Fruit fly (Drosophila melanogaster) whole organism, embryonic: ENCODE results near the gene meigo.
A peak's percentile ranks its signal among the peaks of the same experiment; 100 is the strongest.

Experiments
- Abd-B ChIP-seq: fragments of 200-800 bp; sonication (Bioruptor generic); optimal IDR thresholded peaks from 2 replicates; lab custom pipeline; 2018; ENCODE audit warnings: missing biosample characterization, mild to moderate bottlenecking, missing genetic modification characterization, moderate library complexity
- Awh ChIP-seq: fragments of 200-800 bp; sonication (Bioruptor generic); IDR thresholded peaks from 2 replicates; pipeline ENCODE4, ENCODE4 v1.3.6; 2022; ENCODE audit warnings: missing biosample characterization, missing genetic modification characterization
- CG10979 ChIP-seq: fragments of 200-800 bp; sonication (Bioruptor generic); optimal IDR thresholded peaks from 2 replicates; lab custom pipeline; 2018; ENCODE audit warnings: missing biosample characterization, mild to moderate bottlenecking, missing genetic modification characterization, moderate library complexity
- CG11093 ChIP-seq: fragments of 200-800 bp; sonication (Bioruptor generic); IDR thresholded peaks from 3 replicates; pipeline ENCODE4 v1.3.6; 2022; ENCODE audit warnings: missing biosample characterization, missing genetic modification characterization
- CG11560 ChIP-seq: fragments of 200-800 bp; sonication (Bioruptor generic); IDR thresholded peaks from 3 replicates; pipeline ENCODE4 v1.3.6; 2022; ENCODE audit warnings: missing biosample characterization, missing genetic modification characterization
- CG11723 ChIP-seq: fragments of 200-800 bp; sonication (Bioruptor generic); optimal IDR thresholded peaks from 2 replicates; lab custom pipeline; 2017; ENCODE audit warnings: missing biosample characterization, mild to moderate bottlenecking, missing genetic modification characterization
- CG12769 ChIP-seq: fragments of 200-800 bp; sonication (Bioruptor generic); optimal IDR thresholded peaks from 2 replicates; lab custom pipeline; 2019; ENCODE audit warnings: missing biosample characterization, mild to moderate bottlenecking, missing genetic modification characterization, moderate library complexity
- CG17829 ChIP-seq: fragments of 200-800 bp; optimal IDR thresholded peaks from 2 replicates; lab custom pipeline; 2019; ENCODE audit warnings: missing biosample characterization, mild to moderate bottlenecking, missing genetic modification characterization, moderate library complexity
- CG31224 ChIP-seq: fragments of 200-800 bp; sonication (Bioruptor generic); IDR thresholded peaks from 2 replicates; pipeline ENCODE4 v1.3.6; 2022; ENCODE audit warnings: missing biosample characterization, missing genetic modification characterization
- CG3726 ChIP-seq: fragments of 200-800 bp; sonication (Bioruptor generic); IDR thresholded peaks from 3 replicates; pipeline ENCODE4, ENCODE4 v1.3.6; 2022; ENCODE audit warnings: missing biosample characterization, missing genetic modification characterization
- CG3838 ChIP-seq: fragments of 200-800 bp; sonication (Bioruptor generic); optimal IDR thresholded peaks from 3 replicates; lab custom pipeline; 2016; ENCODE audit warnings: missing biosample characterization, missing genetic modification characterization
- CG3995 ChIP-seq: fragments of 200-800 bp; sonication (Bioruptor generic); optimal IDR thresholded peaks from 3 replicates; lab custom pipeline; 2016; ENCODE audit warnings: missing biosample characterization, missing genetic modification characterization
- CG4360 ChIP-seq: fragments of 200-800 bp; sonication (Bioruptor generic); IDR thresholded peaks from 2 replicates; pipeline ENCODE4 v1.3.6; 2022; ENCODE audit warnings: missing biosample characterization, missing genetic modification characterization
- CG7357 ChIP-seq: fragments of 200-800 bp; sonication (Bioruptor generic); IDR thresholded peaks from 3 replicates; pipeline ENCODE4 v1.3.6; 2022; ENCODE audit warnings: missing biosample characterization, missing genetic modification characterization
- CG7786 ChIP-seq: fragments of 200-800 bp; sonication (Bioruptor generic); optimal IDR thresholded peaks from 2 replicates; lab custom pipeline; 2016; ENCODE audit warnings: missing biosample characterization, missing genetic modification characterization
- CG8388 ChIP-seq: fragments of 200-800 bp; sonication (Bioruptor generic); optimal IDR thresholded peaks from 2 replicates; lab custom pipeline; 2019; ENCODE audit warnings: missing biosample characterization, mild to moderate bottlenecking, missing genetic modification characterization, moderate library complexity
- CTCF ChIP-seq: fragments of 200-800 bp; sonication (Bioruptor generic); optimal IDR thresholded peaks from 2 replicates; lab custom pipeline; 2017; ENCODE audit warnings: missing biosample characterization, mild to moderate bottlenecking, missing genetic modification characterization, moderate library complexity
- Chrac-16 ChIP-seq: fragments of 200-800 bp; sonication (Bioruptor generic); optimal IDR thresholded peaks from 3 replicates; lab custom pipeline; 2016; ENCODE audit warnings: missing biosample characterization, missing genetic modification characterization
- Drgx ChIP-seq: fragments of 200-800 bp; sonication (Bioruptor generic); IDR thresholded peaks from 2 replicates; pipeline ENCODE4 v1.3.6; 2022; ENCODE audit warnings: missing biosample characterization, missing genetic modification characterization
- Ets97D ChIP-seq: fragments of 200-800 bp; sonication (Bioruptor generic); optimal IDR thresholded peaks from 3 replicates; lab custom pipeline; 2016; ENCODE audit warnings: missing biosample characterization, missing genetic modification characterization
- HLHmδ ChIP-seq: fragments of 200-800 bp; sonication (Bioruptor generic); optimal IDR thresholded peaks from 2 replicates; lab custom pipeline; 2018; ENCODE audit warnings: missing biosample characterization, mild to moderate bottlenecking, missing genetic modification characterization, moderate library complexity
- MESR4 ChIP-seq: fragments of 200-800 bp; sonication (Bioruptor generic); optimal IDR thresholded peaks from 2 replicates; lab custom pipeline; 2018; ENCODE audit warnings: missing biosample characterization, mild to moderate bottlenecking, missing genetic modification characterization, moderate library complexity
- Mrtf ChIP-seq: fragments of 200-800 bp; sonication (Bioruptor generic); IDR thresholded peaks from 3 replicates; pipeline ENCODE4 v1.3.6; 2022; ENCODE audit warnings: missing biosample characterization, missing genetic modification characterization
- Neu2 ChIP-seq: fragments of 200-800 bp; sonication (Bioruptor generic); optimal IDR thresholded peaks from 3 replicates; lab custom pipeline; 2016; ENCODE audit warnings: missing biosample characterization, missing genetic modification characterization, borderline replicate concordance
- PHDP ChIP-seq: fragments of 200-800 bp; sonication (Bioruptor generic); optimal IDR thresholded peaks from 3 replicates; lab custom pipeline; 2018; ENCODE audit warnings: missing biosample characterization, mild to moderate bottlenecking, missing genetic modification characterization, moderate library complexity
- Rx ChIP-seq: fragments of 200-800 bp; sonication (Bioruptor generic); IDR thresholded peaks from 2 replicates; pipeline ENCODE4 v1.3.6; 2022; ENCODE audit warnings: missing biosample characterization, missing genetic modification characterization
- Trl ChIP-seq, 3 experiments: fragments of >200 bp in 2 of 3; fragments of 200-800 bp in 1 of 3; sonication (Bioruptor generic) in 1 of 3; optimal IDR thresholded peaks; 2 replicates in 1 of 3; 3 replicates in 2 of 3; lab custom pipeline; 2016 to 2017; ENCODE audit warnings: missing biosample characterization in 1 of 3, missing genetic modification characterization in 1 of 3
- ash1 ChIP-seq: fragments of 200-800 bp; sonication (Bioruptor generic); optimal IDR thresholded peaks from 2 replicates; lab custom pipeline; 2018; ENCODE audit warnings: missing biosample characterization, mild to moderate bottlenecking, missing genetic modification characterization
- bab2 ChIP-seq: fragments of 200-800 bp; sonication (Bioruptor generic); optimal IDR thresholded peaks from 2 replicates; lab custom pipeline; 2016; ENCODE audit warnings: missing biosample characterization, missing genetic modification characterization
- bbx ChIP-seq: fragments of 200-800 bp; sonication (Bioruptor generic); IDR thresholded peaks from 2 replicates; pipeline ENCODE4 v1.3.6; 2022; ENCODE audit warnings: missing biosample characterization, missing genetic modification characterization; ENCODE audit not compliant: partially characterized antibody
- cad ChIP-seq: fragments of >200 bp; optimal IDR thresholded peaks from 2 replicates; lab custom pipeline; 2017; ENCODE audit warnings: missing biosample characterization, missing genetic modification characterization
- chinmo ChIP-seq: fragments of 200-800 bp; sonication (Bioruptor generic); IDR thresholded peaks from 4 replicates; pipeline ENCODE4 v1.3.6; 2022; ENCODE audit warnings: missing biosample characterization, missing genetic modification characterization; ENCODE audit not compliant: partially characterized antibody
- crc ChIP-seq: fragments of 200-800 bp; sonication (Bioruptor generic); optimal IDR thresholded peaks from 2 replicates; lab custom pipeline; 2016; ENCODE audit warnings: missing biosample characterization, missing genetic modification characterization
- croc ChIP-seq: fragments of 200-800 bp; sonication (Bioruptor generic); conservative IDR thresholded peaks from 3 replicates; pipeline ENCODE4 v1.3.6; 2022; ENCODE audit warnings: missing biosample characterization, missing genetic modification characterization
- cwo ChIP-seq: fragments of 200-800 bp; sonication (Bioruptor generic); optimal IDR thresholded peaks from 3 replicates; lab custom pipeline; 2017; ENCODE audit warnings: missing biosample characterization, missing genetic modification characterization, mild to moderate bottlenecking, moderate library complexity, missing genetic modification reagents
- eyg ChIP-seq: fragments of 200-800 bp; sonication (Bioruptor generic); optimal IDR thresholded peaks from 3 replicates; lab custom pipeline; 2016; ENCODE audit warnings: missing biosample characterization, missing genetic modification characterization
- gfzf ChIP-seq: fragments of 200-800 bp; sonication (Bioruptor generic); optimal IDR thresholded peaks from 2 replicates; lab custom pipeline; 2016; ENCODE audit warnings: missing biosample characterization, mild to moderate bottlenecking, missing genetic modification characterization, moderate library complexity
- hbn ChIP-seq: fragments of 200-800 bp; sonication (Bioruptor generic); IDR thresholded peaks from 2 replicates; pipeline ENCODE4 v1.3.6; 2022; ENCODE audit warnings: missing biosample characterization, missing genetic modification characterization; ENCODE audit not compliant: partially characterized antibody
- her ChIP-seq: fragments of 200-800 bp; sonication (Bioruptor generic); optimal IDR thresholded peaks from 2 replicates; lab custom pipeline; 2016; ENCODE audit warnings: missing biosample characterization, missing genetic modification characterization
- kah ChIP-seq: fragments of 200-800 bp; sonication (Bioruptor generic); optimal IDR thresholded peaks from 2 replicates; lab custom pipeline; 2018; ENCODE audit warnings: missing biosample characterization, mild to moderate bottlenecking, missing genetic modification characterization
- kay ChIP-seq: fragments of 200-800 bp; sonication (Bioruptor generic); optimal IDR thresholded peaks from 2 replicates; lab custom pipeline; 2016; ENCODE audit warnings: missing biosample characterization, missing genetic modification characterization
- ken ChIP-seq: fragments of 200-800 bp; sonication (Bioruptor generic); IDR thresholded peaks from 3 replicates; pipeline ENCODE4 v1.3.6; 2022; ENCODE audit warnings: missing biosample characterization, missing genetic modification characterization
- maf-S ChIP-seq: fragments of 200-800 bp; sonication (Bioruptor generic); optimal IDR thresholded peaks from 2 replicates; lab custom pipeline; 2016; ENCODE audit warnings: missing biosample characterization, missing genetic modification characterization
- nmo ChIP-seq: fragments of 200-800 bp; sonication (Bioruptor generic); optimal IDR thresholded peaks from 2 replicates; lab custom pipeline; 2018; ENCODE audit warnings: missing biosample characterization, mild to moderate bottlenecking, missing genetic modification characterization, moderate library complexity
- org-1 ChIP-seq: fragments of 200-800 bp; sonication (Bioruptor generic); optimal IDR thresholded peaks from 2 replicates; lab custom pipeline; 2017; ENCODE audit warnings: missing biosample characterization, missing genetic modification characterization
- prd ChIP-seq, 3 experiments: fragments of >200 bp in 2 of 3; fragments of 200-800 bp in 1 of 3; sonication (Bioruptor generic) in 1 of 3; optimal IDR thresholded peaks in 2 of 3; IDR thresholded peaks in 1 of 3; 2 replicates in 2 of 3; 3 replicates in 1 of 3; pipeline versions ENCODE4 v1.3.6 to Lab custom; 2017 to 2022; ENCODE audit warnings: missing biosample characterization in 1 of 3, missing genetic modification characterization in 1 of 3
- psq ChIP-seq: fragments of 200-800 bp; sonication (Bioruptor generic); optimal IDR thresholded peaks from 2 replicates; lab custom pipeline; 2017; ENCODE audit warnings: missing biosample characterization, missing genetic modification characterization
- slp2 ChIP-seq: fragments of 200-800 bp; sonication (Bioruptor generic); optimal IDR thresholded peaks from 2 replicates; lab custom pipeline; 2016; ENCODE audit warnings: missing biosample characterization, missing genetic modification characterization
- ssp ChIP-seq: fragments of 200-800 bp; sonication (Bioruptor generic); IDR thresholded peaks from 2 replicates; pipeline ENCODE4 v1.3.6; 2022; ENCODE audit warnings: missing biosample characterization, missing genetic modification characterization
- wdn ChIP-seq: fragments of 200-800 bp; sonication (Bioruptor generic); IDR thresholded peaks from 2 replicates; pipeline ENCODE4 v1.3.6; 2022; ENCODE audit warnings: missing biosample characterization, missing genetic modification characterization
- zen2 ChIP-seq: fragments of 200-800 bp; sonication (Bioruptor generic); IDR thresholded peaks from 3 replicates; pipeline ENCODE4 v1.3.6; 2022; ENCODE audit warnings: missing biosample characterization, missing genetic modification characterization; ENCODE audit not compliant: partially characterized antibody

meigo gene

dm6 chr3R:21161620-21162029 lies 23.6 kb downstream of the meigo start (continued):
- TF ChIP-seq CG17829 (no peak), Rx (GFP tag; lab: Robert Waterston, UW) (no peak), CG8388 (GFP tag; lab: Kevin White, UChicago) (no peak), hbn (no peak), wdn (GFP tag; lab: Robert Waterston, UW) (0 out of 2 replicates have a peak, but pooled peaks have one; percentile 20), CG31224 (GFP tag; lab: Robert Waterston, UW) (peak; percentile 35; the same call in 1 of the 2 replicates), kah (no peak), HLHmδ (no peak), cad (GFP tag; lab: Kevin White, UChicago) (no peak), bab2 (GFP tag; lab: Kevin White, UChicago) (peak; percentile 17), maf-S (GFP tag; lab: Kevin White, UChicago) (peak; percentile 40), crc (GFP tag; lab: Kevin White, UChicago) (no peak), CG3995 (GFP tag; lab: Kevin White, UChicago) (no peak), Ets97D (GFP tag; lab: Kevin White, UChicago) (no peak), ssp (no peak), CG3726 (GFP tag; lab: Robert Waterston, UW) (no peak), Abd-B (GFP tag; lab: Kevin White, UChicago) (no peak), MESR4 (GFP tag; lab: Kevin White, UChicago) (no peak), ken (GFP tag; lab: Robert Waterston, UW) (no peak), CG12769 (tag; lab: Kevin White, UChicago) (peak; percentile 90), Chrac-16 (GFP tag; lab: Kevin White, UChicago) (no peak), kay (peak; percentile 38), prd (optimal IDR thresholded peaks at IDR 0.05; lab: Kevin White, UChicago) (no peak), prd (GFP tag; IDR thresholded peaks at IDR 0.05; lab: Robert Waterston, UW) (peak; percentile 53; the same call in 1 of the 3 replicates), org-1 (peak; percentile 23), CG11560 (tag; lab: Robert Waterston, UW) (0 out of 3 replicates have a peak, but pooled peaks have one; percentile 21), CG3838 (GFP tag; lab: Kevin White, UChicago) (no peak), Drgx (GFP tag; lab: Robert Waterston, UW) (no peak), CG4360 (GFP tag; lab: Robert Waterston, UW) (no peak), zen2 (GFP tag; lab: Robert Waterston, UW) (no peak), CG10979 (tag; lab: Kevin White, UChicago) (no peak), CG7786 (GFP tag; lab: Kevin White, UChicago) (peak; percentile 67), Neu2 (GFP tag; lab: Kevin White, UChicago) (no peak), nmo (GFP tag; lab: Kevin White, UChicago) (no peak), croc (GFP tag; lab: Robert Waterston, UW) (no peak), CTCF (GFP tag; lab: Kevin White, UChicago) (no peak), PHDP (tag; lab: Kevin White, UChicago) (peak; percentile 67), eyg (GFP tag; lab: Kevin White, UChicago) (no peak), Mrtf (GFP tag; lab: Robert Waterston, UW) (0 out of 3 replicates have a peak, but pooled peaks have one; percentile 43), cwo (peak; percentile 26), Trl (optimal IDR thresholded peaks at IDR 0.05; lab: Kevin White, UChicago) (no peak), Trl (GFP tag; optimal IDR thresholded peaks at IDR 0.05; lab: Kevin White, UChicago) (no peak), slp2 (GFP tag; lab: Kevin White, UChicago) (no peak), gfzf (GFP tag; lab: Kevin White, UChicago) (no peak), CG11723 (GFP tag; lab: Kevin White, UChicago) (no peak), Awh (no peak), CG11093 (GFP tag; lab: Robert Waterston, UW) (no peak), her (GFP tag; lab: Kevin White, UChicago) (peak; percentile 0), psq (GFP tag; lab: Kevin White, UChicago) (no peak), CG7357 (no peak), chinmo (GFP tag; lab: Robert Waterston, UW) (peak; percentile 87; the same call in 2 of the 4 replicates), ash1 (GFP tag; lab: Kevin White, UChicago) (no peak), bbx (no peak)
